Worm (Caenorhabditis elegans) whole organism, L2 larva: ENCODE measurements around the gene C35A11.2.

Source experiments
- C34F6.9 ChIP-seq: fragments of 150-350 bp; optimal IDR thresholded peaks from 2 replicates; lab custom pipeline; 2014; ENCODE audit warnings: missing biosample characterization, missing genetic modification characterization
- nhr-25 ChIP-seq: fragments of 150-350 bp; sonication (generic microtip); optimal IDR thresholded peaks from 3 replicates; lab custom pipeline; 2014; ENCODE audit warnings: missing biosample characterization, missing genetic modification characterization

DNA sequence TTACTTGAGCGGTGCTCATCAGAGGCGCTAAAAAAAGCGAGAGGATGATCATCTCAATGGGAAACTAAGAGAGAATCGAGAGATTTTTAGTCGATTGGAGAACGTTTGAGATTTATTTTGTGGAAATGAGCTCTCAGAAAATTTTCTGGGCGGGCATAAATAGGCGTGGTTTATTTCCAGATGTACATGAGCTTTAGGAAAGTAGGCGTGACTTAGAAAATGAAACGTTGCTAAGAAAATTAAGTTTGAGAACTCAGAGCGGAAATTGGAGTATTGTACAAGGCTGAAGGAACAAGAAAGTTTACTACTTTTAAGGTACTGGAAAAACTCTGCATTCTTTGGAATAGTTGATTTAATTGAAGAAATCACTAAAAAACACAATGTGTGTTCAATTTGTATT is 17.3 kb upstream of the C35A11.2 start, which contains the start of gene T09D3.9:
- TF ChIP-seq C34F6.9 (tag; lab: Kevin White, UChicago) (no peak), nhr-25 (tag; lab: Kevin White, UChicago) (no peak)
